Worm (Caenorhabditis elegans) whole organism, late embryonic: ENCODE measurements around the gene Y6D1A.1.

Source experiments
- C08G9.2 ChIP-seq: sonication (generic microtip); optimal IDR thresholded peaks from 2 replicates; lab custom pipeline; 2016; ENCODE audit warnings: mild to moderate bottlenecking, missing genetic modification characterization, moderate library complexity, missing compliant biosample characterization
- C38D4.7 ChIP-seq: fragments of 200-800 bp; sonication (Bioruptor generic); optimal IDR thresholded peaks from 2 replicates; lab custom pipeline; 2018; ENCODE audit warnings: mild to moderate bottlenecking, missing genetic modification characterization, moderate library complexity, missing compliant biosample characterization
- Y22D7AL.16 ChIP-seq: sonication (generic microtip); optimal IDR thresholded peaks from 2 replicates; lab custom pipeline; 2016; ENCODE audit warnings: missing genetic modification characterization, missing compliant biosample characterization
- ahr-1 ChIP-seq: sonication (generic microtip); optimal IDR thresholded peaks from 2 replicates; lab custom pipeline; 2016; ENCODE audit warnings: missing genetic modification characterization, missing compliant biosample characterization
- ceh-2 ChIP-seq: sonication (generic microtip); optimal IDR thresholded peaks from 2 replicates; lab custom pipeline; 2016; ENCODE audit warnings: missing genotype, missing genetic modification characterization, missing compliant biosample characterization
- ceh-22 ChIP-seq: sonication (generic microtip); optimal IDR thresholded peaks from 2 replicates; lab custom pipeline; 2017; ENCODE audit warnings: missing biosample characterization, missing genetic modification characterization
- ceh-31 ChIP-seq: sonication (generic microtip); optimal IDR thresholded peaks from 2 replicates; lab custom pipeline; 2016; ENCODE audit warnings: missing genetic modification characterization, missing compliant biosample characterization
- ceh-48 ChIP-seq: sonication (generic microtip); optimal IDR thresholded peaks from 2 replicates; lab custom pipeline; 2016; ENCODE audit warnings: missing genetic modification characterization, inconsistent platforms, missing compliant biosample characterization
- che-1 ChIP-seq: sonication (generic microtip); optimal IDR thresholded peaks from 2 replicates; lab custom pipeline; 2016; ENCODE audit warnings: mild to moderate bottlenecking, missing genetic modification characterization, missing compliant biosample characterization
- dmd-4 ChIP-seq: sonication (generic microtip); optimal IDR thresholded peaks from 2 replicates; lab custom pipeline; 2016; ENCODE audit warnings: borderline replicate concordance, missing genetic modification characterization, missing compliant biosample characterization
- elt-2 ChIP-seq: sonication (generic microtip); optimal IDR thresholded peaks from 2 replicates; lab custom pipeline; 2016; ENCODE audit warnings: missing genetic modification reagents, missing genetic modification characterization, missing compliant biosample characterization
- ets-4 ChIP-seq: sonication (generic microtip); optimal IDR thresholded peaks from 2 replicates; lab custom pipeline; 2016; ENCODE audit warnings: missing genetic modification characterization, missing compliant biosample characterization
- fkh-10 ChIP-seq: fragments of 150-350 bp; optimal IDR thresholded peaks from 2 replicates; lab custom pipeline; 2014; ENCODE audit warnings: missing biosample characterization, missing genetic modification reagents, missing genetic modification characterization
- fkh-6 ChIP-seq: sonication (generic microtip); optimal IDR thresholded peaks from 2 replicates; lab custom pipeline; 2016; ENCODE audit warnings: missing genetic modification characterization, missing compliant biosample characterization
- hlh-30 ChIP-seq: sonication (generic microtip); optimal IDR thresholded peaks from 2 replicates; lab custom pipeline; 2017; ENCODE audit warnings: antibody characterized with exemption, missing genetic modification characterization, missing compliant biosample characterization; ENCODE audit not compliant: insufficient read depth
- hlh-8 ChIP-seq: sonication (generic microtip); optimal IDR thresholded peaks from 2 replicates; lab custom pipeline; 2016; ENCODE audit warnings: missing genotype, missing genetic modification characterization, missing compliant biosample characterization
- lim-6 ChIP-seq: sonication (generic microtip); optimal IDR thresholded peaks from 2 replicates; lab custom pipeline; 2016; ENCODE audit warnings: missing genetic modification characterization, missing compliant biosample characterization
- lin-11 ChIP-seq: fragments of 200-800 bp; sonication (Bioruptor generic); optimal IDR thresholded peaks from 2 replicates; lab custom pipeline; 2018; ENCODE audit warnings: mild to moderate bottlenecking, missing genetic modification characterization, missing compliant biosample characterization
- mec-3 ChIP-seq: sonication (generic microtip); optimal IDR thresholded peaks from 2 replicates; lab custom pipeline; 2016; ENCODE audit warnings: borderline replicate concordance, missing genetic modification characterization, missing compliant biosample characterization
- nfya-1 ChIP-seq: sonication (generic microtip); optimal IDR thresholded peaks from 2 replicates; lab custom pipeline; 2017; ENCODE audit warnings: missing genetic modification characterization, mild to moderate bottlenecking, missing compliant biosample characterization, antibody characterized with exemption, moderate library complexity
- nhr-232 ChIP-seq: sonication (generic microtip); optimal IDR thresholded peaks from 2 replicates; lab custom pipeline; 2016; ENCODE audit warnings: missing genetic modification characterization, missing compliant biosample characterization
- npax-4 ChIP-seq: sonication (generic microtip); optimal IDR thresholded peaks from 2 replicates; lab custom pipeline; 2016; ENCODE audit warnings: missing genetic modification characterization, missing compliant biosample characterization
- pax-1 ChIP-seq: fragments of 150-350 bp; optimal IDR thresholded peaks from 2 replicates; lab custom pipeline; 2014; ENCODE audit warnings: missing biosample characterization, missing genetic modification characterization
- ref-2 ChIP-seq: sonication (generic microtip); optimal IDR thresholded peaks from 2 replicates; lab custom pipeline; 2016; ENCODE audit warnings: missing genetic modification characterization, missing compliant biosample characterization
- rnt-1 ChIP-seq: sonication (generic microtip); optimal IDR thresholded peaks from 2 replicates; lab custom pipeline; 2016; ENCODE audit warnings: missing genetic modification characterization, missing compliant biosample characterization
- sox-4 ChIP-seq: sonication (generic microtip); optimal IDR thresholded peaks from 2 replicates; lab custom pipeline; 2017; ENCODE audit warnings: mild to moderate bottlenecking, missing genetic modification characterization, inconsistent platforms, missing compliant biosample characterization
- tbx-2 ChIP-seq: sonication (generic microtip); optimal IDR thresholded peaks from 2 replicates; lab custom pipeline; 2016; ENCODE audit warnings: missing genetic modification characterization, missing compliant biosample characterization
- tbx-7 ChIP-seq: sonication (generic microtip); optimal IDR thresholded peaks from 2 replicates; lab custom pipeline; 2016; ENCODE audit warnings: missing genotype, missing genetic modification characterization, missing compliant biosample characterization
- ttx-3 ChIP-seq: sonication (generic microtip); optimal IDR thresholded peaks from 2 replicates; lab custom pipeline; 2016; ENCODE audit warnings: missing genetic modification reagents, missing genetic modification characterization, missing compliant biosample characterization
- unc-3 ChIP-seq, 2 experiments: fragments of 200-800 bp in 1 of 2; sonication (Bioruptor generic) in 1 of 2; sonication (generic microtip) in 1 of 2; conservative IDR thresholded peaks in 1 of 2; optimal IDR thresholded peaks in 1 of 2; 2 replicates each; pipeline versions ENCODE4 v1.3.6 to Lab custom; 2016 to 2022; ENCODE audit warnings: missing compliant biosample characterization in 2 of 2, missing genetic modification characterization in 2 of 2, missing genetic modification reagents in 1 of 2

Y6D1A.1 gene

ce11 chrII:11782493-11782892 is 40.9 kb downstream of the Y6D1A.1 start, which contains the start of gene F43G6.16:
TSS of gene F43G6.16 (minus strand) at chrII:11782633.
- TF ChIP-seq pax-1 (tag; lab: Kevin White, UChicago) (peak; percentile 85), nfya-1 (tag; lab: Kevin White, UChicago) (no peak), fkh-10 (GFP tag; lab: Kevin White, UChicago) (no peak), rnt-1 (tag; lab: Kevin White, UChicago) (no peak), C38D4.7 (GFP tag; lab: Kevin White, UChicago) (no peak)

ce11 chrII:11777893-11778480 is 45.4 kb downstream of the Y6D1A.1 start, which contains the start of the genes patr-1 and dna-2:
TSS of gene patr-1 (minus strand) at chrII:11777943.
TSS of gene dna-2 (plus strand) at chrII:11778430.
- TF ChIP-seq mec-3 (tag; lab: Kevin White, UChicago) = no peak
- peak; percentile 15 for TF ChIP-seq ceh-31 (tag; lab: Kevin White, UChicago)
- TF ChIP-seq ets-4 (tag; lab: Kevin White, UChicago) = no peak
- TF ChIP-seq npax-4 (tag; lab: Kevin White, UChicago) = no peak
- TF ChIP-seq tbx-2 (tag; lab: Kevin White, UChicago) = peak; percentile 3
- no peak for TF ChIP-seq sox-4
- peak; percentile 29 for TF ChIP-seq hlh-30
- TF ChIP-seq che-1 (tag; lab: Kevin White, UChicago) = no peak
- no peak for TF ChIP-seq unc-3 (GFP tag; conservative IDR thresholded peaks at IDR 0.05; lab: Robert Waterston, UW)
- no peak for TF ChIP-seq unc-3 (tag; optimal IDR thresholded peaks at IDR 0.05; lab: Kevin White, UChicago)
- no peak for TF ChIP-seq lim-6 (tag; lab: Kevin White, UChicago)
- TF ChIP-seq Y22D7AL.16 (tag; lab: Kevin White, UChicago) = no peak
- TF ChIP-seq nfya-1 (tag; lab: Kevin White, UChicago) = peak; percentile 61
- TF ChIP-seq ahr-1 (tag; lab: Kevin White, UChicago) = no peak
- TF ChIP-seq ttx-3 (tag; lab: Kevin White, UChicago) = no peak
- no peak for TF ChIP-seq elt-2 (tag; lab: Kevin White, UChicago)

DNA sequence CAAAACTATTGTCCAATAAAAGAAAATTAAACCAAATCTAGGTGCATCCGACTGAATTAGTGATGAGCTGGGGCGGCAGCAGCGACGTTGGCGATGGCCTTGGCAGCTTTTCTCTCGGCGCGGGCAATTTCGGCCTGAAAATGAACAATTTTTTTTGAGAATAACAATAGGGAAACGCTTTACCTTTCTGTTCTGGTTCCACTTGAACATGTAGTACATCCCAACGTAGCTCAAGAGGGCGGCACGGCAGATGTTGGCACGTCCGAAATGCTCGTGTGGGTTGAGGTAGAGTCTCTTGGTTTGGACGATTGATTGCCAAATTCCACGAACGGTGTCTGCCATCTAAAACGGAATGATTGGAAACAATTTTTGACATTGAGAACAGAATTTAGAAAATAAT is 49.2 kb downstream of the Y6D1A.1 start, which contains the start of gene F44E5.1:
Gene F44E5.1 (minus strand): TSS at position 342 of the 400 bp plus-strand sequence.
- TF ChIP-seq C08G9.2 (tag; lab: Kevin White, UChicago) = no peak
- no peak for TF ChIP-seq ceh-48 (tag; lab: Kevin White, UChicago)
- TF ChIP-seq fkh-6 = no peak
- TF ChIP-seq nhr-232 (tag; lab: Kevin White, UChicago) = no peak
- TF ChIP-seq tbx-7 (tag; lab: Kevin White, UChicago) = no peak
- no peak for TF ChIP-seq ceh-2
- TF ChIP-seq nfya-1 (tag; lab: Kevin White, UChicago) = no peak
- no peak for TF ChIP-seq unc-3 (GFP tag; conservative IDR thresholded peaks at IDR 0.05; lab: Robert Waterston, UW)
- TF ChIP-seq unc-3 (tag; optimal IDR thresholded peaks at IDR 0.05; lab: Kevin White, UChicago) = no peak
- no peak for TF ChIP-seq ceh-22 (tag; lab: Kevin White, UChicago)
- no peak for TF ChIP-seq dmd-4 (tag; lab: Kevin White, UChicago)

ce11 chrII:11772364-11772763 is 51.1 kb downstream of the Y6D1A.1 start, which contains the start of gene F44E5.15:
TSS of gene F44E5.15 (plus strand) at chrII:11772664.
- TF ChIP-seq che-1 (tag; lab: Kevin White, UChicago) = no peak
- TF ChIP-seq tbx-2 (tag; lab: Kevin White, UChicago) = no peak
- TF ChIP-seq mec-3 (tag; lab: Kevin White, UChicago) = no peak
- TF ChIP-seq C38D4.7 (GFP tag; lab: Kevin White, UChicago) = no peak
- no peak for TF ChIP-seq ceh-48 (tag; lab: Kevin White, UChicago)
- no peak for TF ChIP-seq hlh-8 (tag; lab: Kevin White, UChicago)
- TF ChIP-seq ceh-2 = no peak
- no peak for TF ChIP-seq C08G9.2 (tag; lab: Kevin White, UChicago)
- TF ChIP-seq lin-11 (tag; lab: Kevin White, UChicago) = no peak
- TF ChIP-seq ref-2 = no peak
- no peak for TF ChIP-seq unc-3 (GFP tag; conservative IDR thresholded peaks at IDR 0.05; lab: Robert Waterston, UW)
- TF ChIP-seq unc-3 (tag; optimal IDR thresholded peaks at IDR 0.05; lab: Kevin White, UChicago) = no peak
